Fruit fly (Drosophila melanogaster) Kc167 (cell line): ENCODE data around the gene RhoGEF3.

Source experiments
- Myc ChIP-seq: fragments of >200 bp; optimal IDR thresholded peaks from 2 replicates; lab custom pipeline; 2017; ENCODE audit warnings: missing external identifiers
- psq ChIP-seq: fragments of >200 bp; optimal IDR thresholded peaks from 2 replicates; lab custom pipeline; 2017; ENCODE audit warnings: missing external identifiers

- no peak for TF ChIP-seq Myc (lab: Kevin White, UChicago)
- no peak for TF ChIP-seq psq
Measured at dm6 chr3L:267083-267482, 10.2 kb upstream of the RhoGEF3 start, which contains the start of gene miple1.
